Worm (Caenorhabditis elegans) whole organism, mixed stage, embryonic: Measurements from ENCODE around the gene ric-4.

Experiments
- bed-3 ChIP-seq: fragments of 200-800 bp; sonication (Bioruptor generic); optimal IDR thresholded peaks from 3 replicates; lab custom pipeline; 2018; ENCODE audit warnings: mild to moderate bottlenecking, missing genetic modification characterization, moderate library complexity, missing compliant biosample characterization
- mls-2 ChIP-seq: sonication (generic microtip); optimal IDR thresholded peaks from 2 replicates; lab custom pipeline; 2016; ENCODE audit warnings: mild to moderate bottlenecking, missing genetic modification characterization, moderate library complexity, missing compliant biosample characterization
- nhr-12 ChIP-seq: fragments of 150-350 bp; optimal IDR thresholded peaks from 2 replicates; lab custom pipeline; 2014; ENCODE audit warnings: missing biosample characterization, missing genetic modification characterization
- unc-39 ChIP-seq: fragments of 150-350 bp; optimal IDR thresholded peaks from 2 replicates; lab custom pipeline; 2014; ENCODE audit warnings: missing biosample characterization, missing genetic modification characterization

ce11 chrV:10221317-10221716, 48.8 kb downstream of the ric-4 start, which contains the start of the genes fipr-5 and fipr-9:
- TF ChIP-seq nhr-12 (no peak), bed-3 (GFP tag; lab: Kevin White, UChicago) (no peak), unc-39 (tag; lab: Kevin White, UChicago) (no peak), mls-2 (tag; lab: Kevin White, UChicago) (no peak)
